Worm (Caenorhabditis elegans) whole organism, L1 larva: ENCODE data around the gene coa-3.

Experiments used
- F16B12.6 ChIP-seq: fragments of 150-350 bp; optimal IDR thresholded peaks from 2 replicates; lab custom pipeline; 2014; ENCODE audit warnings: missing biosample characterization, missing genetic modification characterization
- ceh-82 ChIP-seq, 3 experiments: fragments of 150-350 bp in 1 of 3; sonication (generic microtip) in 2 of 3; optimal IDR thresholded peaks; 2 replicates each; lab custom pipeline; 2014 to 2017; ENCODE audit warnings: missing biosample characterization in 3 of 3, missing genetic modification characterization in 3 of 3
- efl-3 ChIP-seq: fragments of 200-800 bp; sonication (Bioruptor generic); optimal IDR thresholded peaks from 2 replicates; lab custom pipeline; 2018; ENCODE audit warnings: mild to moderate bottlenecking, missing genetic modification characterization, missing compliant biosample characterization
- egl-13 ChIP-seq: sonication (generic microtip); optimal IDR thresholded peaks from 2 replicates; lab custom pipeline; 2016; ENCODE audit warnings: missing genotype, missing genetic modification reagents, missing genetic modification characterization, missing compliant biosample characterization
- nhr-20 ChIP-seq: sonication (generic microtip); optimal IDR thresholded peaks from 2 replicates; lab custom pipeline; 2016; ENCODE audit warnings: mild to moderate bottlenecking, missing genetic modification characterization, missing compliant biosample characterization
- nhr-237 ChIP-seq: fragments of 150-350 bp; optimal IDR thresholded peaks from 2 replicates; lab custom pipeline; 2014; ENCODE audit warnings: missing biosample characterization, missing genetic modification characterization
- pqm-1 ChIP-seq: sonication (generic microtip); optimal IDR thresholded peaks from 3 replicates; lab custom pipeline; 2017; ENCODE audit warnings: missing biosample characterization, missing genetic modification characterization
- ztf-4 ChIP-seq: fragments of 150-350 bp; optimal IDR thresholded peaks from 2 replicates; lab custom pipeline; 2014; ENCODE audit warnings: missing biosample characterization, missing genetic modification characterization

ce11 chrII:4631479-4631878 is 29.0 kb upstream of the coa-3 start:
- TF ChIP-seq ceh-82 (tag; optimal IDR thresholded peaks at IDR 0.05; lab: Kevin White, UChicago) = no peak
- no peak for TF ChIP-seq efl-3 (GFP tag; lab: Kevin White, UChicago)
- no peak for TF ChIP-seq nhr-237
- no peak for TF ChIP-seq F16B12.6 (tag; lab: Kevin White, UChicago)
- TF ChIP-seq egl-13 (tag; lab: Kevin White, UChicago) = no peak
- no peak for TF ChIP-seq ztf-4 (tag; lab: Kevin White, UChicago)
- TF ChIP-seq pqm-1 (tag; lab: Kevin White, UChicago) = no peak
- TF ChIP-seq nhr-20 (tag; lab: Kevin White, UChicago) = no peak
